Worm (Caenorhabditis elegans) whole organism, L4 larva: ENCODE results near the gene F10E7.1.

Source experiments
- F37D6.2 ChIP-seq: sonication (generic microtip); optimal IDR thresholded peaks from 2 replicates; lab custom pipeline; 2016; ENCODE audit warnings: mild to moderate bottlenecking, missing genetic modification characterization, missing compliant biosample characterization
- T20F7.1 ChIP-seq: fragments of 200-800 bp; sonication (Bioruptor generic); optimal IDR thresholded peaks from 2 replicates; lab custom pipeline; 2018; ENCODE audit warnings: mild to moderate bottlenecking, missing genetic modification characterization, missing compliant biosample characterization
- T26A8.4 ChIP-seq: fragments of 200-800 bp; sonication (Bioruptor generic); IDR thresholded peaks from 2 replicates; pipeline ENCODE4 v1.3.6; 2022; ENCODE audit warnings: missing genetic modification characterization, missing compliant biosample characterization
- Y105C5A.15 ChIP-seq: fragments of 200-800 bp; sonication (Bioruptor generic); IDR thresholded peaks from 2 replicates; pipeline ENCODE4 v1.3.6; 2022; ENCODE audit warnings: missing genetic modification characterization, missing compliant biosample characterization
- Y48G9A.11 ChIP-seq: fragments of 200-800 bp; sonication (Bioruptor generic); IDR thresholded peaks from 2 replicates; pipeline ENCODE4 v1.3.6; 2022; ENCODE audit warnings: missing genetic modification reagents, missing genetic modification characterization, missing compliant biosample characterization
- Y5F2A.4 ChIP-seq: fragments of 200-800 bp; sonication (Bioruptor generic); optimal IDR thresholded peaks from 2 replicates; lab custom pipeline; 2018; ENCODE audit warnings: mild to moderate bottlenecking, missing genetic modification characterization, missing compliant biosample characterization
- ZK337.2 ChIP-seq: fragments of 200-800 bp; sonication (Bioruptor generic); IDR thresholded peaks from 2 replicates; pipeline ENCODE4 v1.3.6; 2022; ENCODE audit warnings: missing genetic modification reagents, missing genetic modification characterization, missing compliant biosample characterization
- ZK546.5 ChIP-seq, 2 experiments: sonication (generic microtip); optimal IDR thresholded peaks; 2 replicates each; lab custom pipeline; 2017; ENCODE audit warnings: missing biosample characterization in 2 of 2, missing genetic modification characterization in 2 of 2
- aha-1 ChIP-seq: fragments of 150-350 bp; peaks from one replicate; lab custom pipeline; 2014; ENCODE audit warnings: missing biosample characterization, missing genetic modification characterization
- arid-1 ChIP-seq: fragments of 200-800 bp; sonication (Bioruptor generic); conservative IDR thresholded peaks from 2 replicates; pipeline ENCODE4 v1.3.6; 2022; ENCODE audit warnings: missing genetic modification reagents, missing genetic modification characterization, missing compliant biosample characterization
- ceh-32 ChIP-seq: sonication (generic microtip); optimal IDR thresholded peaks from 2 replicates; lab custom pipeline; 2016; ENCODE audit warnings: mild to moderate bottlenecking, missing genetic modification characterization, missing compliant biosample characterization; ENCODE audit not compliant: poor library complexity
- ceh-82 ChIP-seq: sonication (generic microtip); optimal IDR thresholded peaks from 2 replicates; lab custom pipeline; 2017; ENCODE audit warnings: missing biosample characterization, missing genetic modification characterization
- ctbp-1 ChIP-seq: fragments of 200-800 bp; sonication (Bioruptor generic); IDR thresholded peaks from 2 replicates; pipeline ENCODE4 v1.3.6; 2022; ENCODE audit warnings: missing genetic modification reagents, missing genetic modification characterization, missing compliant biosample characterization
- daf-12 ChIP-seq: fragments of 150-350 bp; optimal IDR thresholded peaks from 2 replicates; lab custom pipeline; 2014; ENCODE audit warnings: missing biosample characterization, missing genetic modification reagents, missing genetic modification characterization
- daf-8 ChIP-seq: fragments of 200-800 bp; sonication (Bioruptor generic); IDR thresholded peaks from 2 replicates; pipeline ENCODE4 v1.3.6; 2022; ENCODE audit warnings: missing genetic modification characterization, missing compliant biosample characterization
- dmd-6 ChIP-seq: fragments of 200-800 bp; sonication (Bioruptor generic); IDR thresholded peaks from 2 replicates; pipeline ENCODE4 v1.3.6; 2022; ENCODE audit warnings: missing genetic modification reagents, missing genetic modification characterization, missing compliant biosample characterization
- dmd-8 ChIP-seq: fragments of 200-800 bp; sonication (Bioruptor generic); IDR thresholded peaks from 2 replicates; pipeline ENCODE4 v1.3.6; 2022; ENCODE audit warnings: missing genetic modification characterization, missing compliant biosample characterization
- dpl-1 ChIP-seq: fragments of 150-350 bp; optimal IDR thresholded peaks from 2 replicates; lab custom pipeline; 2014; ENCODE audit warnings: missing biosample characterization, missing genetic modification reagents, missing genetic modification characterization
- egl-43 ChIP-seq: fragments of 200-800 bp; sonication (Bioruptor generic); IDR thresholded peaks from 2 replicates; pipeline ENCODE4 v1.3.6; 2022; ENCODE audit warnings: missing genetic modification reagents, missing genetic modification characterization, missing compliant biosample characterization
- hmg-1.1 ChIP-seq: fragments of 200-800 bp; sonication (Bioruptor generic); IDR thresholded peaks from 2 replicates; pipeline ENCODE4 v1.3.6; 2022; ENCODE audit warnings: missing genetic modification reagents, missing genetic modification characterization, missing compliant biosample characterization
- lim-7 ChIP-seq: fragments of 200-800 bp; sonication (Bioruptor generic); IDR thresholded peaks from 2 replicates; pipeline ENCODE4 v1.3.6; 2022; ENCODE audit warnings: missing genetic modification characterization, missing compliant biosample characterization
- lin-38 ChIP-seq: fragments of 200-800 bp; sonication (Bioruptor generic); IDR thresholded peaks from 2 replicates; pipeline ENCODE4 v1.3.6; 2022; ENCODE audit warnings: missing genetic modification reagents, missing genetic modification characterization, missing compliant biosample characterization
- lsy-2 ChIP-seq, 2 experiments: fragments of 150-350 bp in 1 of 2; sonication (generic microtip) in 1 of 2; optimal IDR thresholded peaks; 2 replicates each; lab custom pipeline; 2014 to 2017; ENCODE audit warnings: missing biosample characterization in 2 of 2, missing genetic modification characterization in 2 of 2
- madf-9 ChIP-seq: fragments of 200-800 bp; sonication (Bioruptor generic); conservative IDR thresholded peaks from 2 replicates; pipeline ENCODE4 v1.3.6; 2022; ENCODE audit warnings: missing genetic modification reagents, missing genetic modification characterization, missing compliant biosample characterization
- mdl-1 ChIP-seq, 2 experiments: fragments of 150-350 bp in 1 of 2; sonication (generic microtip) in 1 of 2; optimal IDR thresholded peaks; 2 replicates each; lab custom pipeline; 2014 to 2017; ENCODE audit warnings: missing biosample characterization in 2 of 2, missing genetic modification characterization in 2 of 2
- mdt-29 ChIP-seq: fragments of 200-800 bp; sonication (Bioruptor generic); IDR thresholded peaks from 2 replicates; pipeline ENCODE4 v1.3.6; 2022; ENCODE audit warnings: missing genetic modification reagents, missing genetic modification characterization, missing compliant biosample characterization
- mes-2 ChIP-seq: sonication (generic microtip); optimal IDR thresholded peaks from 2 replicates; lab custom pipeline; 2016; ENCODE audit warnings: missing genotype, mild to moderate bottlenecking, missing genetic modification characterization, missing compliant biosample characterization; ENCODE audit not compliant: poor library complexity, severe bottlenecking
- nhr-42 ChIP-seq: fragments of 200-800 bp; sonication (Bioruptor generic); IDR thresholded peaks from 2 replicates; pipeline ENCODE4 v1.3.6; 2022; ENCODE audit warnings: missing genetic modification characterization, missing compliant biosample characterization
- nhr-48 ChIP-seq: sonication (generic microtip); optimal IDR thresholded peaks from 2 replicates; lab custom pipeline; 2016; ENCODE audit warnings: mild to moderate bottlenecking, missing genetic modification characterization, missing compliant biosample characterization
- pha-4 ChIP-seq, 2 experiments: fragments of 150-350 bp in 1 of 2; fragments of 200-800 bp in 1 of 2; sonication (Bioruptor generic) in 1 of 2; IDR thresholded peaks in 1 of 2; optimal IDR thresholded peaks in 1 of 2; 2 replicates each; pipeline versions ENCODE4 v1.3.6 to Lab custom; 2014 to 2022; ENCODE audit warnings: missing genetic modification characterization in 2 of 2, missing genetic modification reagents in 2 of 2, missing biosample characterization in 1 of 2, missing compliant biosample characterization in 1 of 2
- sdz-12 ChIP-seq: fragments of 200-800 bp; sonication (Bioruptor generic); optimal IDR thresholded peaks from 2 replicates; lab custom pipeline; 2018; ENCODE audit warnings: mild to moderate bottlenecking, missing genetic modification characterization, missing compliant biosample characterization
- set-16 ChIP-seq: fragments of 200-800 bp; sonication (Bioruptor generic); IDR thresholded peaks from 2 replicates; pipeline ENCODE4 v1.3.6; 2022; ENCODE audit warnings: missing genetic modification reagents, missing genetic modification characterization, missing compliant biosample characterization
- spr-1 ChIP-seq: sonication (generic microtip); optimal IDR thresholded peaks from 2 replicates; lab custom pipeline; 2016; ENCODE audit warnings: mild to moderate bottlenecking, missing genetic modification characterization, missing compliant biosample characterization
- spr-3 ChIP-seq: fragments of 200-800 bp; sonication (Bioruptor generic); optimal IDR thresholded peaks from 2 replicates; lab custom pipeline; 2018; ENCODE audit warnings: mild to moderate bottlenecking, missing genetic modification characterization, missing compliant biosample characterization
- unc-130 ChIP-seq: sonication (generic microtip); optimal IDR thresholded peaks from 2 replicates; lab custom pipeline; 2016; ENCODE audit warnings: missing genetic modification reagents, missing genetic modification characterization, missing compliant biosample characterization
- unc-62 ChIP-seq, 3 experiments: fragments of 150-350 bp in 1 of 3; sonication (generic microtip); optimal IDR thresholded peaks in 2 of 3; peaks in 1 of 3; 1 replicate in 1 of 3; 2 replicates in 2 of 3; lab custom pipeline; 2014 to 2017; ENCODE audit warnings: missing biosample characterization in 3 of 3, missing genetic modification characterization in 3 of 3, missing genetic modification reagents in 3 of 3, missing genotype in 1 of 3
- vab-7 ChIP-seq: fragments of 200-800 bp; sonication (Bioruptor generic); IDR thresholded peaks from 2 replicates; pipeline ENCODE4 v1.3.6; 2022; ENCODE audit warnings: missing genetic modification reagents, missing genetic modification characterization, missing compliant biosample characterization
- ztf-11 ChIP-seq: fragments of 150-350 bp; optimal IDR thresholded peaks from 2 replicates; lab custom pipeline; 2014; ENCODE audit warnings: missing biosample characterization, missing genetic modification characterization

Gene F10E7.1

ce11 chrII:7115638-7116037 is 10.9 kb upstream of the F10E7.1 start, which contains the start of gene cutl-5:
Gene cutl-5 (minus strand): TSS chrII:7115906.
- no peak for TF ChIP-seq Y105C5A.15 (GFP tag; lab: Robert Waterston, UW)
- peak in 1 of 2 experiments; percentile 93 for TF ChIP-seq unc-62 (GFP tag; optimal IDR thresholded peaks at IDR 0.05 in 1 of 2; lab: Kevin White, UChicago)
- no peak for TF ChIP-seq unc-62 (tag; optimal IDR thresholded peaks at IDR 0.05; lab: Kevin White, UChicago)
- TF ChIP-seq, all 104 proteins: peak for 1

DNA sequence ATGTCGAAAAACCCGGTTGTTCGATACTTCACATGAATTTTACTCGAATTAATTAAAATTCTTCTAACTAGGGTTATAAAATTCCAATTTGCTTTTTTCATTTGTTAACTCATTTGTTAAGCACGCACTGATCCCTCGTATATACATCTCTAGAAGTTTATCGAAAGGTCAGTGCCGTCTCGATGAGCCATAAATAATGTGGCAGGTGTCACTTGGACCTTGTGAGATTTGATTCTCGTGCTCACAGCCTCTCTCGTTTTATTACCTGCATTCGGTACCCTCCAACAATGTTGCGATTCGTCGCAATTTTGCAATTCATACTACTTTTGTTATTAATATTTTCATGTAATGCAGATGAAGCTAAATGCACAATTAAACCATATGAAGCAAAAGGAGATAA is 10.2 kb upstream of the F10E7.1 start, which contains the start of gene spon-1:
TSS of gene spon-1 (plus strand) at position 208 of the 400 bp plus-strand sequence.
- no peak for TF ChIP-seq F37D6.2 (tag; lab: Kevin White, UChicago)
- TF ChIP-seq ceh-32 (tag; lab: Kevin White, UChicago): no peak
- TF ChIP-seq Y5F2A.4: no peak
- no peak for TF ChIP-seq spr-3 (GFP tag; lab: Kevin White, UChicago)
- no peak for TF ChIP-seq nhr-48 (tag; lab: Kevin White, UChicago)
- TF ChIP-seq spr-1 (tag; lab: Kevin White, UChicago): no peak
- no peak for TF ChIP-seq madf-9 (GFP tag; lab: Robert Waterston, UW)
- no peak for TF ChIP-seq dmd-6 (GFP tag; lab: Robert Waterston, UW)
- no peak for TF ChIP-seq ZK546.5 (tag; optimal IDR thresholded peaks at IDR 0.05; lab: Kevin White, UChicago)
- TF ChIP-seq pha-4 (GFP tag; IDR thresholded peaks at IDR 0.05; lab: Robert Waterston, UW): no peak
- no peak for TF ChIP-seq pha-4 (tag; optimal IDR thresholded peaks at IDR 0.05; lab: Kevin White, UChicago)

DNA sequence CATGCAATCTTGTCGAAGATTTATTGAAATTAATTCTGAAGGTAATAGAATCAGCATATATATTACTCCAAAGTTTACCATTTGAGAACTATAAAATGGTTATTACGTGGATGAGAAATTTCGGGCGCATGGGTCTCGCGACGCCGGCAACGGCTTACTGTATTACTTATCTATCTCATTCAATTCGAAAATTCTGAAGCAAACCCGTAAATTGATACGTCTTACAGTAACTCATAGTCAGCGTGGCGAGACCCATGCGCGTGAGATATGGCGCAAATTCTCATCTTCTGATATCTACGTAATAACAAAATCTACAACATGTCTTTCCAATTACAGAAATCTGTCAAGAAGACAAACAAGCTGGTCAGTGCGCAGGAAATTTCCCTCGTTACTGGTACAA is 7.0 kb upstream of the F10E7.1 start:
- TF ChIP-seq lim-7 (GFP tag; lab: Robert Waterston, UW) (no peak), aha-1 (tag; lab: Kevin White, UChicago) (peak; percentile 93)

- TF ChIP-seq unc-130: peak; percentile 32
- no peak for TF ChIP-seq ceh-32 (tag; lab: Kevin White, UChicago)
Measured at ce11 chrII:7121762-7122292, 4.7 kb upstream of the F10E7.1 start, which contains the start of gene F10E7.2. Gene F10E7.2 (plus strand): TSS chrII:7122242.

- peak; percentile 48; the same call in 1 of the 2 replicates for TF ChIP-seq ctbp-1 (GFP tag; lab: Robert Waterston, UW)
- 0 out of 2 replicates have a peak, but pooled peaks have one; percentile 23 for TF ChIP-seq dmd-8 (GFP tag; lab: Robert Waterston, UW)
- TF ChIP-seq lsy-2 (tag; optimal IDR thresholded peaks at IDR 0.05; lab: Kevin White, UChicago): peak in 1 of 2 experiments; percentile 57
- TF ChIP-seq aha-1 (tag; lab: Kevin White, UChicago): peak; percentile 5
- peak; percentile 40; the same call in 1 of the 2 replicates for TF ChIP-seq pha-4 (GFP tag; IDR thresholded peaks at IDR 0.05; lab: Robert Waterston, UW)
- TF ChIP-seq pha-4 (tag; optimal IDR thresholded peaks at IDR 0.05; lab: Kevin White, UChicago): no peak
- peak; percentile 77 for TF ChIP-seq F37D6.2 (tag; lab: Kevin White, UChicago)
- TF ChIP-seq daf-12: no peak
- TF ChIP-seq mdt-29: 0 out of 2 replicates have a peak, but pooled peaks have one; percentile 14
- TF ChIP-seq mdl-1 (tag; optimal IDR thresholded peaks at IDR 0.05; lab: Kevin White, UChicago): no peak
- peak; percentile 62 for TF ChIP-seq T26A8.4 (GFP tag; lab: Robert Waterston, UW)
- TF ChIP-seq mes-2: peak; percentile 80
- peak; percentile 74; the same call in 1 of the 2 replicates for TF ChIP-seq arid-1 (GFP tag; lab: Robert Waterston, UW)
- no peak for TF ChIP-seq ceh-82 (tag; lab: Kevin White, UChicago)
- TF ChIP-seq hmg-1.1: peak; percentile 76
- TF ChIP-seq Y48G9A.11 (GFP tag; lab: Robert Waterston, UW): 0 out of 2 replicates have a peak, but pooled peaks have one; percentile 26
- peak; percentile 75 for TF ChIP-seq lin-38 (GFP tag; lab: Robert Waterston, UW)
- TF ChIP-seq vab-7 (GFP tag; lab: Robert Waterston, UW): peak; percentile 56; the same call in 1 of the 2 replicates
- no peak for TF ChIP-seq sdz-12 (GFP tag; lab: Kevin White, UChicago)
- TF ChIP-seq nhr-42 (GFP tag; lab: Robert Waterston, UW): peak; percentile 54; the same call in 1 of the 2 replicates
- TF ChIP-seq T20F7.1 (GFP tag; lab: Kevin White, UChicago): no peak
- TF ChIP-seq set-16 (GFP tag; lab: Robert Waterston, UW): peak; percentile 71
- peak; percentile 0 for TF ChIP-seq dpl-1 (GFP tag; lab: Kevin White, UChicago)
- no peak for TF ChIP-seq ztf-11 (tag; lab: Kevin White, UChicago)
- no peak for TF ChIP-seq daf-8 (GFP tag; lab: Robert Waterston, UW)
- TF ChIP-seq ZK337.2: no peak
- 0 out of 2 replicates have a peak, but pooled peaks have one; percentile 8 for TF ChIP-seq egl-43 (GFP tag; lab: Robert Waterston, UW)
Measured at ce11 chrII:7122661-7123418, 3.7 kb upstream of the F10E7.1 start, which contains the start of gene F10E7.11. Gene F10E7.11 (minus strand): TSS chrII:7122892.
